Worm (Caenorhabditis elegans): ENCODE measurements around the gene gbb-2.

- TF ChIP-seq fax-1 (tag; optimal IDR thresholded peaks at IDR 0.05) (no peak), ets-4 (tag; optimal IDR thresholded peaks at IDR 0.05) (no peak), unc-55 (GFP tag; optimal IDR thresholded peaks at IDR 0.05) (no peak), dve-1 (tag; optimal IDR thresholded peaks at IDR 0.05) (no peak), rnt-1 (tag; optimal IDR thresholded peaks at IDR 0.05) (no peak), ceh-2 (tag; optimal IDR thresholded peaks at IDR 0.05) (no peak), nhr-11 (tag; optimal IDR thresholded peaks at IDR 0.05) (no peak), lin-11 (tag; optimal IDR thresholded peaks at IDR 0.05) (no peak), elt-2 (tag; optimal IDR thresholded peaks at IDR 0.05) (no peak)
These were observed 59.7 kb downstream of the gbb-2 start for ce11 chrIV:4446884-4447283.
